Fruit fly (Drosophila melanogaster) whole organism, wandering third instar larva: ENCODE data around the gene CG4598.
A peak's percentile ranks its signal among the peaks of the same experiment; 100 is the strongest.

Experiments used
- Abd-B ChIP-seq: fragments of >200 bp; optimal IDR thresholded peaks from 2 replicates; lab custom pipeline; 2017; ENCODE audit warnings: missing biosample characterization, missing genetic modification characterization
- CG9705 ChIP-seq: fragments of 200-800 bp; sonication (Bioruptor generic); optimal IDR thresholded peaks from 2 replicates; lab custom pipeline; 2018; ENCODE audit warnings: missing biosample characterization, mild to moderate bottlenecking, missing genetic modification characterization
- CrebA ChIP-seq: fragments of 200-800 bp; sonication (Bioruptor generic); optimal IDR thresholded peaks from 2 replicates; lab custom pipeline; 2016; ENCODE audit warnings: missing biosample characterization, mild to moderate bottlenecking, missing genetic modification characterization, borderline replicate concordance
- Dfd ChIP-seq: fragments of >200 bp; optimal IDR thresholded peaks from 2 replicates; lab custom pipeline; 2017; ENCODE audit warnings: missing biosample characterization, missing genetic modification characterization
- Dif ChIP-seq: fragments of 200-275, 200-300 bp; sonication (Bioruptor generic); optimal IDR thresholded peaks from 2 replicates; lab custom pipeline; 2018; ENCODE audit warnings: missing biosample characterization, missing genetic modification characterization; ENCODE audit not compliant: partially characterized antibody
- GATAd ChIP-seq: sonication (Bioruptor generic); optimal IDR thresholded peaks from 2 replicates; lab custom pipeline; 2016; ENCODE audit warnings: missing biosample characterization, missing genetic modification characterization
- HLH106 ChIP-seq: fragments of 200-800 bp; optimal IDR thresholded peaks from 3 replicates; lab custom pipeline; 2019; ENCODE audit warnings: missing biosample characterization, mild to moderate bottlenecking, missing genetic modification characterization, moderate library complexity
- Hnf4 ChIP-seq: fragments of 200-800 bp; sonication (Bioruptor generic); optimal IDR thresholded peaks from 2 replicates; lab custom pipeline; 2016; ENCODE audit warnings: missing biosample characterization, mild to moderate bottlenecking, missing genetic modification characterization
- Hr78 ChIP-seq: fragments of >200 bp; optimal IDR thresholded peaks from 2 replicates; lab custom pipeline; 2017; ENCODE audit warnings: missing biosample characterization, missing genetic modification characterization
- Hr83 ChIP-seq: fragments of 200-300 bp; sonication (Bioruptor generic); optimal IDR thresholded peaks from 2 replicates; lab custom pipeline; 2016; ENCODE audit warnings: missing biosample characterization, mild to moderate bottlenecking, missing genetic modification characterization, moderate library complexity; ENCODE audit not compliant: poor library complexity, severe bottlenecking
- Jra ChIP-seq: sonication (Bioruptor generic); optimal IDR thresholded peaks from 2 replicates; lab custom pipeline; 2016; ENCODE audit warnings: missing biosample characterization, missing genetic modification characterization
- Mio ChIP-seq: sonication (Bioruptor generic); optimal IDR thresholded peaks from 2 replicates; lab custom pipeline; 2016; ENCODE audit warnings: missing biosample characterization, missing genetic modification characterization
- Myc ChIP-seq: fragments of >200 bp; optimal IDR thresholded peaks from 2 replicates; lab custom pipeline; 2017
- N ChIP-seq: fragments of >200 bp; optimal IDR thresholded peaks from 2 replicates; lab custom pipeline; 2018; ENCODE audit warnings: missing biosample characterization, missing external identifiers, missing genetic modification characterization
- OdsH ChIP-seq: fragments of 200-800 bp; sonication (Bioruptor generic); optimal IDR thresholded peaks from 2 replicates; lab custom pipeline; 2016; ENCODE audit warnings: missing biosample characterization, mild to moderate bottlenecking, missing genetic modification characterization
- Rel ChIP-seq, 2 experiments: fragments of 200-800 bp; sonication (Bioruptor generic) in 1 of 2; optimal IDR thresholded peaks; 2 replicates in 1 of 2; 3 replicates in 1 of 2; lab custom pipeline; 2016 to 2019; ENCODE audit warnings: mild to moderate bottlenecking in 2 of 2, missing biosample characterization in 2 of 2, missing genetic modification characterization in 2 of 2, moderate library complexity in 1 of 2
- Sp1 ChIP-seq: fragments of 200-800 bp; sonication (Bioruptor generic); optimal IDR thresholded peaks from 3 replicates; lab custom pipeline; 2019; ENCODE audit warnings: missing biosample characterization, mild to moderate bottlenecking, missing genetic modification characterization, moderate library complexity
- Vsx2 ChIP-seq: fragments of 200-300, 225-300 bp; sonication (Bioruptor generic); optimal IDR thresholded peaks from 2 replicates; lab custom pipeline; 2018; ENCODE audit warnings: missing biosample characterization, missing genetic modification characterization; ENCODE audit not compliant: partially characterized antibody
- br ChIP-seq: fragments of 200-800 bp; sonication (Bioruptor generic); optimal IDR thresholded peaks from 2 replicates; lab custom pipeline; 2016; ENCODE audit warnings: missing biosample characterization, missing genetic modification characterization
- brk ChIP-seq: fragments of 200-800 bp; sonication (Bioruptor generic); optimal IDR thresholded peaks from 2 replicates; lab custom pipeline; 2016; ENCODE audit warnings: missing biosample characterization, mild to moderate bottlenecking, missing genetic modification characterization
- dl ChIP-seq, 2 experiments: fragments of 175-275, 200-275 bp in 1 of 2; fragments of 200-275 bp in 1 of 2; sonication (Bioruptor generic); optimal IDR thresholded peaks; lab custom pipeline; 2018; ENCODE audit warnings: mild to moderate bottlenecking in 2 of 2, missing biosample characterization in 2 of 2, missing genetic modification characterization in 2 of 2, moderate library complexity in 2 of 2; ENCODE audit not compliant: partially characterized antibody in 2 of 2, insufficient read depth in 1 of 2
- dmrt93B ChIP-seq: fragments of 200-800 bp; sonication (Bioruptor generic); optimal IDR thresholded peaks from 2 replicates; lab custom pipeline; 2018; ENCODE audit warnings: missing biosample characterization, mild to moderate bottlenecking, missing genetic modification characterization
- dsf ChIP-seq: sonication (Bioruptor generic); optimal IDR thresholded peaks from 2 replicates; lab custom pipeline; 2016; ENCODE audit warnings: missing biosample characterization, missing genetic modification characterization, borderline replicate concordance
- ey ChIP-seq: fragments of 200-800 bp; sonication (Bioruptor generic); optimal IDR thresholded peaks from 2 replicates; lab custom pipeline; 2016; ENCODE audit warnings: missing biosample characterization, missing genetic modification characterization
- foxo ChIP-seq, 2 experiments: fragments of 200-800 bp; sonication (Bioruptor generic); optimal IDR thresholded peaks; 2 replicates in 1 of 2; 3 replicates in 1 of 2; lab custom pipeline; 2016 to 2017; ENCODE audit warnings: missing biosample characterization in 2 of 2, missing genetic modification characterization in 2 of 2
- fru ChIP-seq: fragments of 200-800 bp; sonication (Bioruptor generic); optimal IDR thresholded peaks from 3 replicates; lab custom pipeline; 2016; ENCODE audit warnings: missing biosample characterization, mild to moderate bottlenecking, missing genetic modification characterization
- h ChIP-seq: fragments of 200-800 bp; sonication (Bioruptor generic); optimal IDR thresholded peaks from 3 replicates; lab custom pipeline; 2016; ENCODE audit warnings: missing biosample characterization, mild to moderate bottlenecking, missing genetic modification characterization
- lola ChIP-seq: fragments of >200 bp; optimal IDR thresholded peaks from 2 replicates; lab custom pipeline; 2017; ENCODE audit warnings: missing biosample characterization, missing genetic modification characterization
- pan ChIP-seq: fragments of >200 bp; optimal IDR thresholded peaks from 2 replicates; lab custom pipeline; 2017
- psq ChIP-seq: fragments of 200-800 bp; sonication (Bioruptor generic); optimal IDR thresholded peaks from 3 replicates; lab custom pipeline; 2017; ENCODE audit warnings: missing biosample characterization, mild to moderate bottlenecking, missing genetic modification characterization, moderate library complexity
- rgr ChIP-seq: fragments of 200-800 bp; sonication (Bioruptor generic); optimal IDR thresholded peaks from 3 replicates; lab custom pipeline; 2016; ENCODE audit warnings: missing biosample characterization, mild to moderate bottlenecking, missing genetic modification characterization
- sage ChIP-seq: fragments of 200-800 bp; sonication (Bioruptor generic); optimal IDR thresholded peaks from 2 replicates; lab custom pipeline; 2016; ENCODE audit warnings: missing biosample characterization, mild to moderate bottlenecking, missing genetic modification characterization
- sv ChIP-seq: fragments of 200-800 bp; sonication (Bioruptor generic); optimal IDR thresholded peaks from 3 replicates; lab custom pipeline; 2016; ENCODE audit warnings: missing biosample characterization, missing genetic modification characterization
- tai ChIP-seq: sonication (Bioruptor generic); optimal IDR thresholded peaks from 2 replicates; lab custom pipeline; 2016; ENCODE audit warnings: missing biosample characterization, missing genetic modification characterization
- usp ChIP-seq: fragments of >200 bp; optimal IDR thresholded peaks from 2 replicates; lab custom pipeline; 2017; ENCODE audit warnings: missing biosample characterization, missing genetic modification characterization
- woc ChIP-seq: sonication (Bioruptor generic); optimal IDR thresholded peaks from 2 replicates; lab custom pipeline; 2016; ENCODE audit warnings: missing biosample characterization, mild to moderate bottlenecking, missing genetic modification characterization

The CG4598 gene

DNA sequence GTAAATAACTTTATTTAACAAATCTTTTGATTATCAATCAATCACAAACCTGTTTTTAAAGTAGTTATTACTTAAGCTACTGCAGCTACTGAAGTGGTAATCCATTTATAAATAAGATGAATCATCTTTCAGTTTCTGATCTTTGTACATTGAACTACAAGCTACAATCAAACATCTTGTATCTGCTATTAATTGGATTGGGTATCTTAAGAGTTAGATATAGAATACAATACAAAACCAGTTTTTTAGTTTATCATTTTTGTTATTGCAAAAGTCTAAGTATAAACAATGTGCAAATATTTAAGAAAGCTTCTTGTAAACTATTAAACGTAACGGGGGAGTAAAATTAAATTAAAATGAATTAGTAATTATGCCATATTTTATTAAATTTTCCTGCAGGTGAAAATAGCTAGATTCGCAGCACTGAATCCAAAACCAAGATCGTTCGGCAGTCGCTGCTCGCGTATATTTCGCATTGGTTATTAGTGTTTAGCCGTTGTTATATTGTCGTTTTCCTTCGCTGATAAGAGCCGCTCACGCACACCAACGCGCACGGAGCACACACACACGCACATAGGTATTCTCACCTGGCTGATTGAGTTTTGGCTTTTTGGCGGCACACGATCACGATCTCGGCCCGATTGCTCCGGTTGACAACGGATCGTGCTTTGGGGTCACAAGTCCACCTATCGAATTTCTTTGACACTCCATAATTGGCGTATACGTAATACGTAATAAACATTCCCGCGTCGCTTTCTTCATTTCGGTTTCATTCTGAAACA is 29.5 kb downstream of the CG4598 start:
- TF ChIP-seq Rel (GFP tag; optimal IDR thresholded peaks at IDR 0.05; lab: Kevin White, UChicago) (peak; percentile 48), Rel (tag; optimal IDR thresholded peaks at IDR 0.05; lab: Kevin White, UChicago) (peak; percentile 33), Hr78 (GFP tag; lab: Kevin White, UChicago) (no peak), dl (GFP tag; optimal IDR thresholded peaks at IDR 0.05; lab: Kevin White, UChicago; ENCODE audit: insufficient read depth in 1 of 2, partially characterized antibody in 2 of 2) (no peak), Abd-B (no peak), woc (GFP tag; lab: Kevin White, UChicago) (peak; percentile 40), Hr83 (GFP tag; lab: Kevin White, UChicago) (peak; percentile 42), pan (lab: Kevin White, UChicago) (no peak), psq (GFP tag; lab: Kevin White, UChicago) (no peak), rgr (GFP tag; lab: Kevin White, UChicago) (no peak), OdsH (no peak), Dif (GFP tag; lab: Kevin White, UChicago) (no peak), Myc (lab: Kevin White, UChicago) (peak; percentile 98), Vsx2 (GFP tag; lab: Kevin White, UChicago) (no peak), Jra (GFP tag; lab: Kevin White, UChicago) (no peak), HLH106 (tag; lab: Kevin White, UChicago) (no peak), Hnf4 (GFP tag; lab: Kevin White, UChicago) (peak; percentile 39), Mio (no peak), sage (GFP tag; lab: Kevin White, UChicago) (no peak), h (GFP tag; lab: Kevin White, UChicago) (peak; percentile 85), tai (GFP tag; lab: Kevin White, UChicago) (no peak), GATAd (no peak), usp (GFP tag; lab: Kevin White, UChicago) (no peak), dmrt93B (GFP tag; lab: Kevin White, UChicago) (no peak)

DNA sequence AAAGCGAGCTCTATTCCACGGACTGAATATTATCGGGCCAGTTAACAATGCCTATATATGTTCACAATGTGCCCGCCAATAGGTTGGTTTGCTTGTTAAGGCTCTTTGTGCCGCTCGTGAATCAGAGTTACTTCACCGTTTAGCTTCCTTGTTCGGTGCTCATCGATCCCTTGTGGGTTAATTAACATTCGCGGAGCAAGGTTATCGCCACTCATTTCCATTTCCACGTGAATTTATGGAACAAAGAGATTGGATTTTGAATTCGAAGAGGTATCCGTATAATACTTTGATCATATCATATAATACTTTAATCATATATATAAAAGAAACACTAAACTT is 30.1 kb downstream of the CG4598 start:
- TF ChIP-seq br (GFP tag; lab: Kevin White, UChicago) (no peak), h (GFP tag; lab: Kevin White, UChicago) (peak; percentile 57), Dfd (GFP tag; lab: Kevin White, UChicago) (no peak)

DNA sequence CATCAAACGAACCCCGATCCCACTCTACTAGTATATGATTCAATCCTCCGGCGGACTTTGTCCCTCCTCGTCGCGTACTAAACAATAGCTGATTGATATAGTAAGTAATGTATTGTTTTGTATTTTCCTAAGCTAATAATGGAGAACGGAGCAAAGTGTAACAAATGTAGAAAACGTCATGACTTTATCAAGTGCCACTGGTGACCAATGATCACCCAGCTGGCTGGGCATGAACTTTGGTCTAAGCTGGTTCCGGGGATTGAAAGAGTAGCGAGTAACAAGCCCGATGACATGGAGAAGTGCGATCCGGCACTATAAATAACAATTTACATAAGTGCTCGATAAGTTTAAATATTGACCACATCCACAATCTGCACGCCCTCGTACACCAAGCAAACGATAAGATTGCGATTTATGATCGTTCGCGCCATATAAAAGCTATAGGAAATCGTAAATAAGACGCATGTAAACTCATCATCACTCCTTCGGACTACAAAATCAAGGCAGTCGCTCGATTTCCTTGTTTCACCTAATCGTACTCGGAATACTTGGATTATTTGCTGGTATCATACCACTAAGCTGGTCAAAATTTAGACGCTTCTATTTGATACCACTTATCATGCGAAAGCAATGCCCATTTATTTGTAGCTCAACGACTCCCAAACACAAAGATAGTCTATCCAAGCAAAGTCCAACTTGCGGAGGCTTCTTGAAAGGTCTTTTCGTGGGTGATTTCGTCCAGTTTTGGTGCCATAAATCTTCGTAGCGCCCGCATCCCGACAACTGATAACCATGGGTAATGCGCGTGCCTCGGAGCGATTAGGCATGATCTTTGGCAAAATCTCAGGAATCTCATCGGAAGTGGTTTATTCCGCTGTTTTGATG is 31.0 kb downstream of the CG4598 start:
- peak; percentile 1 for TF ChIP-seq Sp1 (GFP tag; lab: Kevin White, UChicago)
- TF ChIP-seq GATAd, result no peak
- no peak for TF ChIP-seq OdsH
- TF ChIP-seq Rel (GFP tag; optimal IDR thresholded peaks at IDR 0.05; lab: Kevin White, UChicago), result no peak
- TF ChIP-seq Rel (tag; optimal IDR thresholded peaks at IDR 0.05; lab: Kevin White, UChicago), result no peak
- no peak for TF ChIP-seq dmrt93B (GFP tag; lab: Kevin White, UChicago)
- TF ChIP-seq Hnf4 (GFP tag; lab: Kevin White, UChicago), result no peak
- peak; percentile 28 for TF ChIP-seq h (GFP tag; lab: Kevin White, UChicago)
- no peak for TF ChIP-seq dsf
- TF ChIP-seq CrebA (GFP tag; lab: Kevin White, UChicago), result no peak
- no peak for TF ChIP-seq Myc (lab: Kevin White, UChicago)
- TF ChIP-seq Abd-B, result no peak

dm6 chr2L:9954119-9954518 is 35.7 kb downstream of the CG4598 start, which contains the start of the genes CG13126 and CG4709:
Gene CG13126, minus strand, starts transcription at chr2L:9954181.
Gene CG4709, plus strand, starts transcription at chr2L:9954325.
- TF ChIP-seq fru, result peak; percentile 79
- TF ChIP-seq N (GFP tag; lab: Kevin White, UChicago), result no peak
- TF ChIP-seq br (GFP tag; lab: Kevin White, UChicago), result peak; percentile 71
- no peak for TF ChIP-seq Hr78 (GFP tag; lab: Kevin White, UChicago)
- peak in 1 of 2 experiments; percentile 92 for TF ChIP-seq foxo (GFP tag; optimal IDR thresholded peaks at IDR 0.05; lab: Kevin White, UChicago)
- no peak for TF ChIP-seq Mio
- TF ChIP-seq Jra (GFP tag; lab: Kevin White, UChicago), result peak; percentile 42
- TF ChIP-seq dsf, result peak; percentile 58
- TF ChIP-seq woc (GFP tag; lab: Kevin White, UChicago), result peak; percentile 85
- TF ChIP-seq sv (GFP tag; lab: Kevin White, UChicago), result peak; percentile 77
- TF ChIP-seq pan (lab: Kevin White, UChicago), result no peak
- peak; percentile 93 for TF ChIP-seq rgr (GFP tag; lab: Kevin White, UChicago)
- peak; percentile 81 for TF ChIP-seq Hnf4 (GFP tag; lab: Kevin White, UChicago)
- no peak for TF ChIP-seq usp (GFP tag; lab: Kevin White, UChicago)
- TF ChIP-seq sage (GFP tag; lab: Kevin White, UChicago), result peak; percentile 85
- peak; percentile 95 for TF ChIP-seq HLH106 (tag; lab: Kevin White, UChicago)
- peak; percentile 91 for TF ChIP-seq h (GFP tag; lab: Kevin White, UChicago)
- no peak for TF ChIP-seq dl (GFP tag; optimal IDR thresholded peaks at IDR 0.05; lab: Kevin White, UChicago; ENCODE audit: insufficient read depth in 1 of 2, partially characterized antibody in 2 of 2)
- TF ChIP-seq ey (GFP tag; lab: Kevin White, UChicago), result peak; percentile 75
- TF ChIP-seq CrebA (GFP tag; lab: Kevin White, UChicago), result no peak
- peak; percentile 93 for TF ChIP-seq brk (GFP tag; lab: Kevin White, UChicago)
- no peak for TF ChIP-seq tai (GFP tag; lab: Kevin White, UChicago)
- no peak for TF ChIP-seq Dif (GFP tag; lab: Kevin White, UChicago)
- peak; percentile 94 for TF ChIP-seq Sp1 (GFP tag; lab: Kevin White, UChicago)
- TF ChIP-seq CG9705 (GFP tag; lab: Kevin White, UChicago), result peak; percentile 69
- peak; percentile 54 for TF ChIP-seq GATAd
- TF ChIP-seq lola (GFP tag; lab: Kevin White, UChicago), result no peak
- TF ChIP-seq Myc (lab: Kevin White, UChicago), result peak; percentile 32
